Fruit fly (Drosophila melanogaster) whole organism, embryonic: ENCODE data around the gene Cpr67Fa1.
A peak's percentile ranks its signal among the peaks of the same experiment; 100 is the strongest.

Experiments
- CG16779 ChIP-seq: fragments of 200-800 bp; sonication (Bioruptor generic); IDR thresholded peaks from 2 replicates; pipeline ENCODE4 v1.3.6; 2022; ENCODE audit warnings: missing biosample characterization, missing genetic modification characterization
- CG2678 ChIP-seq: fragments of 200-800 bp; sonication (Bioruptor generic); optimal IDR thresholded peaks from 3 replicates; lab custom pipeline; 2019; ENCODE audit warnings: missing biosample characterization, mild to moderate bottlenecking, missing genetic modification characterization, moderate library complexity
- CG33213 ChIP-seq: fragments of 200-800 bp; sonication (Bioruptor generic); optimal IDR thresholded peaks from 3 replicates; lab custom pipeline; 2016; ENCODE audit warnings: missing biosample characterization, missing genetic modification characterization
- CG7987 ChIP-seq: fragments of 200-800 bp; sonication (Bioruptor generic); optimal IDR thresholded peaks from 2 replicates; lab custom pipeline; 2018; ENCODE audit warnings: missing biosample characterization, mild to moderate bottlenecking, missing genetic modification characterization, moderate library complexity
- Dek ChIP-seq: fragments of 200-800 bp; sonication (Bioruptor generic); optimal IDR thresholded peaks from 3 replicates; lab custom pipeline; 2019; ENCODE audit warnings: missing biosample characterization, mild to moderate bottlenecking, missing genetic modification characterization, moderate library complexity
- Gug ChIP-seq: fragments of 200-800 bp; sonication (Bioruptor generic); IDR thresholded peaks from 4 replicates; pipeline ENCODE4 v1.3.6; 2022; ENCODE audit warnings: missing biosample characterization, missing genetic modification characterization
- Neu2 ChIP-seq: fragments of 200-800 bp; sonication (Bioruptor generic); optimal IDR thresholded peaks from 3 replicates; lab custom pipeline; 2016; ENCODE audit warnings: missing biosample characterization, missing genetic modification characterization, borderline replicate concordance
- Optix ChIP-seq: fragments of 200-800 bp; sonication (Bioruptor generic); IDR thresholded peaks from 3 replicates; pipeline ENCODE4 v1.3.6; 2022; ENCODE audit warnings: missing biosample characterization, missing genetic modification characterization
- danr ChIP-seq: fragments of 200-800 bp; sonication (Bioruptor generic); IDR thresholded peaks from 2 replicates; pipeline ENCODE4 v1.3.6; 2022; ENCODE audit warnings: missing biosample characterization, missing genetic modification characterization
- eve ChIP-seq, 2 experiments: fragments of >200 bp; optimal IDR thresholded peaks; 2 replicates each; lab custom pipeline; 2017; ENCODE audit warnings: missing biosample characterization in 2 of 2, missing genetic modification characterization in 2 of 2
- insv ChIP-seq, 2 experiments: fragments of 200-800 bp; sonication (Bioruptor generic); optimal IDR thresholded peaks; 3 replicates each; lab custom pipeline; 2016 to 2018; ENCODE audit warnings: missing biosample characterization in 2 of 2, missing genetic modification characterization in 2 of 2
- tio ChIP-seq: fragments of 200-800 bp; sonication (Bioruptor generic); optimal IDR thresholded peaks from 2 replicates; lab custom pipeline; 2017; ENCODE audit warnings: missing biosample characterization, missing genetic modification characterization, inconsistent platforms
- tup ChIP-seq: fragments of 200-800 bp; sonication (Bioruptor generic); optimal IDR thresholded peaks from 2 replicates; lab custom pipeline; 2016; ENCODE audit warnings: missing biosample characterization, mild to moderate bottlenecking, missing genetic modification characterization, moderate library complexity

DNA sequence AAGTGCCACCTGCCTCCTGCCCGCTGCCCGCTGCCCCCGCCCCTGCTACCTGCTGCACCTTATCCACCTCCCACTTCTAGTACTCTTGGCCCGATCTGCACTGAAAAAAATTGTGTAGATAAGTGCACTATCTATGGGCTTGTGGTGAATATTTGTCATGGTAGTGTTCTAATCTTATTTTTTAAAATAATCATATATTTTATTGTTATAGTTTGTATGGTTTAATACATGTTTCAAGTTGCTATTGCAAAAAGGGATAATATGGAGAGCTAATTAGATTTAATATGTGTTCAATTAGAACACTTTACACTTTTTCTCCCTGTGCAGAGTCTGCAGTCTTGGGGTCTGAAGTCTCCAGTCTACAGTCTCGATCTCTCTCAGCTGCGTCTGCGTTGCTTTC, 41.6 kb downstream of the Cpr67Fa1 start:
- TF ChIP-seq insv (GFP tag; optimal IDR thresholded peaks at IDR 0.05; lab: Kevin White, UChicago) (no peak), CG33213 (GFP tag; lab: Kevin White, UChicago) (no peak), eve (GFP tag; optimal IDR thresholded peaks at IDR 0.05; lab: Kevin White, UChicago) (no peak), Gug (GFP tag; lab: Robert Waterston, UW) (no peak), CG2678 (tag; lab: Kevin White, UChicago) (peak; percentile 58), CG16779 (GFP tag; lab: Robert Waterston, UW) (no peak), Neu2 (GFP tag; lab: Kevin White, UChicago) (no peak), Optix (GFP tag; lab: Robert Waterston, UW) (no peak), tio (GFP tag; lab: Kevin White, UChicago) (peak; percentile 7), CG7987 (GFP tag; lab: Kevin White, UChicago) (no peak), tup (GFP tag; lab: Kevin White, UChicago) (no peak), danr (no peak), Dek (tag; lab: Kevin White, UChicago) (no peak)
